Fruit fly (Drosophila melanogaster): ENCODE measurements around the gene Spec2.

DNA sequence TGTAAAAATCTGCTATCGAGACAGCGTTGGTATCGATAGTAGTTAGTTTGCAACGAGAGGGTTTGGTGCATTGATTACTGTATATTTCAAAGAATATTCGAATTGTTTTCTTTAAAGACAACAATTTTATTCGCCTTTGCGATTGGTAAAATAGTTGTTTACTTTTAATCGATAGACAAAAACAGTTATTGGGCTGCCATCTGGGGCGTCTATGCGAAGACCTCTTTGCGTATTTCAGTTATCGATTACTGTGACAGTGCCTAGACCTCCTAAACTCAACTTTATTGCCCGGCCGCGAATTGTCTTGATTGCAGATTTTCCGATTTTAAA lies 10.8 kb downstream of the Spec2 start, which contains the start of gene Atu:
- no peak for TF ChIP-seq Myc (optimal IDR thresholded peaks at IDR 0.05)
- no peak for TF ChIP-seq h (optimal IDR thresholded peaks at IDR 0.05)

Measured in Kc167 (cell line).